Fruit fly (Drosophila melanogaster) whole organism, embryonic: ENCODE data around the gene Sqor.
A peak's percentile ranks its signal among the peaks of the same experiment; 100 is the strongest.

ENCODE experiments used
- Antp ChIP-seq: fragments of 200-800 bp; sonication (Bioruptor generic); optimal IDR thresholded peaks from 3 replicates; lab custom pipeline; 2016; ENCODE audit warnings: missing biosample characterization, missing genetic modification characterization
- BEAF-32 ChIP-seq: fragments of 200-800 bp; sonication (Bioruptor generic); optimal IDR thresholded peaks from 3 replicates; lab custom pipeline; 2017; ENCODE audit warnings: missing biosample characterization, missing genetic modification characterization, mild to moderate bottlenecking, moderate library complexity, missing genetic modification reagents
- CG11085 ChIP-seq: fragments of 200-800 bp; sonication (Bioruptor generic); IDR thresholded peaks from 2 replicates; pipeline ENCODE4 v1.3.6; 2022; ENCODE audit warnings: missing biosample characterization, missing genetic modification characterization
- CG11504 ChIP-seq: fragments of 200-800 bp; sonication (Bioruptor generic); optimal IDR thresholded peaks from 3 replicates; lab custom pipeline; 2019; ENCODE audit warnings: missing biosample characterization, mild to moderate bottlenecking, missing genetic modification characterization, moderate library complexity
- CG12299 ChIP-seq: fragments of 200-800 bp; sonication (Bioruptor generic); optimal IDR thresholded peaks from 2 replicates; lab custom pipeline; 2018; ENCODE audit warnings: missing biosample characterization, mild to moderate bottlenecking, missing genetic modification characterization
- CG12769 ChIP-seq: fragments of 200-800 bp; sonication (Bioruptor generic); optimal IDR thresholded peaks from 2 replicates; lab custom pipeline; 2019; ENCODE audit warnings: missing biosample characterization, mild to moderate bottlenecking, missing genetic modification characterization, moderate library complexity
- CG13287 ChIP-seq: fragments of 200-800 bp; sonication (Bioruptor generic); IDR thresholded peaks from 2 replicates; pipeline ENCODE4 v1.3.6; 2022; ENCODE audit warnings: missing biosample characterization, missing genetic modification characterization; ENCODE audit not compliant: partially characterized antibody
- CG13424 ChIP-seq: fragments of 200-800 bp; sonication (Bioruptor generic); optimal IDR thresholded peaks from 2 replicates; lab custom pipeline; 2019; ENCODE audit warnings: missing biosample characterization, mild to moderate bottlenecking, missing genetic modification characterization, moderate library complexity
- CG14050 ChIP-seq: fragments of 200-800 bp; sonication (Bioruptor generic); IDR thresholded peaks from 3 replicates; pipeline ENCODE4 v1.3.6; 2022; ENCODE audit warnings: missing biosample characterization, missing genetic modification characterization
- CG14667 ChIP-seq: fragments of 200-800 bp; sonication (Bioruptor generic); IDR thresholded peaks from 2 replicates; pipeline ENCODE4 v1.3.6; 2022; ENCODE audit warnings: missing biosample characterization, missing genetic modification characterization
- CG16813 ChIP-seq: fragments of 200-800 bp; sonication (Bioruptor generic); IDR thresholded peaks from 3 replicates; pipeline ENCODE4 v1.3.6; 2022; ENCODE audit warnings: missing biosample characterization, missing genetic modification characterization; ENCODE audit not compliant: partially characterized antibody
- CG16815 ChIP-seq: fragments of 200-800 bp; sonication (Bioruptor generic); optimal IDR thresholded peaks from 3 replicates; lab custom pipeline; 2017; ENCODE audit warnings: missing biosample characterization, mild to moderate bottlenecking, missing genetic modification characterization
- CG17385 ChIP-seq: fragments of 200-800 bp; sonication (Bioruptor generic); optimal IDR thresholded peaks from 3 replicates; lab custom pipeline; 2018; ENCODE audit warnings: missing biosample characterization, mild to moderate bottlenecking, missing genetic modification characterization
- CG17912 ChIP-seq: fragments of 200-800 bp; sonication (Bioruptor generic); optimal IDR thresholded peaks from 2 replicates; lab custom pipeline; 2018; ENCODE audit warnings: missing biosample characterization, mild to moderate bottlenecking, missing genetic modification characterization
- CG2116 ChIP-seq: fragments of 200-800 bp; sonication (Bioruptor generic); optimal IDR thresholded peaks from 3 replicates; lab custom pipeline; 2018; ENCODE audit warnings: missing biosample characterization, mild to moderate bottlenecking, missing genetic modification characterization
- CG2129 ChIP-seq: fragments of 200-800 bp; sonication (Bioruptor generic); IDR thresholded peaks from 2 replicates; pipeline ENCODE4 v1.3.6; 2022; ENCODE audit warnings: missing biosample characterization, missing genetic modification characterization; ENCODE audit not compliant: partially characterized antibody
- CG31365 ChIP-seq: fragments of 200-800 bp; sonication (Bioruptor generic); optimal IDR thresholded peaks from 2 replicates; lab custom pipeline; 2018; ENCODE audit warnings: missing biosample characterization, mild to moderate bottlenecking, missing genetic modification characterization
- CG32767 ChIP-seq: fragments of 200-800 bp; sonication (Bioruptor generic); IDR thresholded peaks from 2 replicates; pipeline ENCODE4 v1.3.6; 2022; ENCODE audit warnings: missing biosample characterization, missing genetic modification characterization
- CG4360 ChIP-seq: fragments of 200-800 bp; sonication (Bioruptor generic); IDR thresholded peaks from 2 replicates; pipeline ENCODE4 v1.3.6; 2022; ENCODE audit warnings: missing biosample characterization, missing genetic modification characterization
- CG8924 ChIP-seq: fragments of 200-800 bp; optimal IDR thresholded peaks from 3 replicates; lab custom pipeline; 2019; ENCODE audit warnings: missing biosample characterization, mild to moderate bottlenecking, missing genetic modification characterization, moderate library complexity
- CG9437 ChIP-seq: fragments of 200-800 bp; sonication (Bioruptor generic); optimal IDR thresholded peaks from 2 replicates; lab custom pipeline; 2018; ENCODE audit warnings: missing biosample characterization, mild to moderate bottlenecking, missing genetic modification characterization
- CHES-1-like ChIP-seq: fragments of 200-800 bp; sonication (Bioruptor generic); optimal IDR thresholded peaks from 2 replicates; lab custom pipeline; 2016; ENCODE audit warnings: missing biosample characterization, missing genetic modification characterization
- CTCF ChIP-seq: fragments of 200-800 bp; sonication (Bioruptor generic); optimal IDR thresholded peaks from 2 replicates; lab custom pipeline; 2017; ENCODE audit warnings: missing biosample characterization, mild to moderate bottlenecking, missing genetic modification characterization, moderate library complexity
- Dip3 ChIP-seq: fragments of 200-800 bp; sonication (Bioruptor generic); optimal IDR thresholded peaks from 3 replicates; lab custom pipeline; 2016; ENCODE audit warnings: missing biosample characterization, missing genetic modification characterization
- Dll ChIP-seq: fragments of 200-800 bp; sonication (Bioruptor generic); IDR thresholded peaks from 4 replicates; pipeline ENCODE4 v1.3.6; 2022; ENCODE audit warnings: missing biosample characterization, missing genetic modification characterization; ENCODE audit not compliant: partially characterized antibody
- Dp ChIP-seq: fragments of 200-800 bp; sonication (Bioruptor generic); optimal IDR thresholded peaks from 2 replicates; lab custom pipeline; 2018; ENCODE audit warnings: missing biosample characterization, mild to moderate bottlenecking, missing genetic modification characterization, moderate library complexity
- HHEX ChIP-seq: fragments of 200-800 bp; sonication (Bioruptor generic); optimal IDR thresholded peaks from 3 replicates; lab custom pipeline; 2017; ENCODE audit warnings: missing biosample characterization, mild to moderate bottlenecking, missing genetic modification characterization, missing genetic modification reagents
- Hsf ChIP-seq: fragments of 200-800 bp; sonication (Bioruptor generic); optimal IDR thresholded peaks from 3 replicates; lab custom pipeline; 2016; ENCODE audit warnings: missing biosample characterization, missing genetic modification characterization
- Myb ChIP-seq: fragments of 200-800 bp; sonication (Bioruptor generic); optimal IDR thresholded peaks from 2 replicates; lab custom pipeline; 2016; ENCODE audit warnings: missing biosample characterization, missing genetic modification characterization
- NC2β ChIP-seq: fragments of 200-800 bp; sonication (Bioruptor generic); optimal IDR thresholded peaks from 2 replicates; lab custom pipeline; 2016; ENCODE audit warnings: missing biosample characterization, missing genetic modification characterization
- Opbp ChIP-seq: fragments of 200-800 bp; sonication (Bioruptor generic); IDR thresholded peaks from 3 replicates; pipeline ENCODE4 v1.3.6; 2022; ENCODE audit warnings: missing biosample characterization, missing genetic modification characterization; ENCODE audit not compliant: partially characterized antibody
- Rfx ChIP-seq: fragments of 200-800 bp; sonication (Bioruptor generic); IDR thresholded peaks from 2 replicates; pipeline ENCODE4 v1.3.6; 2022; ENCODE audit warnings: missing biosample characterization, missing genetic modification characterization
- Six4 ChIP-seq: fragments of 200-800 bp; sonication (Bioruptor generic); optimal IDR thresholded peaks from 2 replicates; lab custom pipeline; 2016; ENCODE audit warnings: missing biosample characterization, missing genetic modification characterization
- Xbp1 ChIP-seq: fragments of 200-800 bp; sonication (Bioruptor generic); optimal IDR thresholded peaks from 3 replicates; lab custom pipeline; 2016; ENCODE audit warnings: missing biosample characterization, mild to moderate bottlenecking, missing genetic modification characterization
- YL-1 ChIP-seq: fragments of 200-800 bp; sonication (Bioruptor generic); optimal IDR thresholded peaks from 3 replicates; lab custom pipeline; 2017; ENCODE audit warnings: missing biosample characterization, mild to moderate bottlenecking, missing genetic modification characterization
- bcd ChIP-seq: fragments of 200-800 bp; sonication (Bioruptor generic); optimal IDR thresholded peaks from 2 replicates; lab custom pipeline; 2017; ENCODE audit warnings: missing biosample characterization, mild to moderate bottlenecking, missing genetic modification characterization
- cad ChIP-seq: fragments of >200 bp; optimal IDR thresholded peaks from 2 replicates; lab custom pipeline; 2017; ENCODE audit warnings: missing biosample characterization, missing genetic modification characterization
- dan ChIP-seq: fragments of 200-800 bp; sonication (Bioruptor generic); IDR thresholded peaks from 2 replicates; pipeline ENCODE4 v1.3.6; 2022; ENCODE audit warnings: missing biosample characterization, missing genetic modification characterization
- dmrt11E ChIP-seq: fragments of 200-800 bp; sonication (Bioruptor generic); optimal IDR thresholded peaks from 3 replicates; lab custom pipeline; 2018; ENCODE audit warnings: missing biosample characterization, mild to moderate bottlenecking, missing genetic modification characterization, moderate library complexity
- fu2 ChIP-seq: fragments of 200-800 bp; sonication (Bioruptor generic); optimal IDR thresholded peaks from 2 replicates; lab custom pipeline; 2016; ENCODE audit warnings: missing biosample characterization, missing genetic modification characterization
- grau ChIP-seq: fragments of 200-800 bp; optimal IDR thresholded peaks from 3 replicates; lab custom pipeline; 2019; ENCODE audit warnings: missing biosample characterization, mild to moderate bottlenecking, missing genetic modification characterization, moderate library complexity
- her ChIP-seq: fragments of 200-800 bp; sonication (Bioruptor generic); optimal IDR thresholded peaks from 2 replicates; lab custom pipeline; 2016; ENCODE audit warnings: missing biosample characterization, missing genetic modification characterization
- knrl ChIP-seq: fragments of 200-800 bp; sonication (Bioruptor generic); IDR thresholded peaks from 3 replicates; pipeline ENCODE4 v1.3.6; 2022; ENCODE audit warnings: missing biosample characterization, missing genetic modification characterization; ENCODE audit not compliant: partially characterized antibody
- lab ChIP-seq: fragments of 200-800 bp; sonication (Bioruptor generic); optimal IDR thresholded peaks from 3 replicates; lab custom pipeline; 2017; ENCODE audit warnings: missing biosample characterization, missing genetic modification characterization, mild to moderate bottlenecking, moderate library complexity, missing genetic modification reagents
- oc ChIP-seq: fragments of 200-800 bp; sonication (Bioruptor generic); optimal IDR thresholded peaks from 2 replicates; lab custom pipeline; 2018; ENCODE audit warnings: missing biosample characterization, mild to moderate bottlenecking, missing genetic modification characterization, moderate library complexity
- phol ChIP-seq: fragments of 200-800 bp; sonication (Bioruptor generic); optimal IDR thresholded peaks from 3 replicates; lab custom pipeline; 2018; ENCODE audit warnings: missing biosample characterization, mild to moderate bottlenecking, missing genetic modification characterization, moderate library complexity
- sens-2 ChIP-seq: fragments of 200-800 bp; sonication (Bioruptor generic); IDR thresholded peaks from 2 replicates; pipeline ENCODE4 v1.3.6; 2022; ENCODE audit warnings: missing biosample characterization, missing genetic modification characterization
- sna ChIP-seq: fragments of 200-800 bp; sonication (Bioruptor generic); IDR thresholded peaks from 2 replicates; pipeline ENCODE4 v1.3.6; 2022; ENCODE audit warnings: missing biosample characterization, missing genetic modification characterization; ENCODE audit not compliant: partially characterized antibody
- sob ChIP-seq: fragments of 200-800 bp; sonication (Bioruptor generic); IDR thresholded peaks from 2 replicates; pipeline ENCODE4 v1.3.6; 2022; ENCODE audit warnings: missing biosample characterization, missing genetic modification characterization
- sqz ChIP-seq: fragments of 200-800 bp; sonication (Bioruptor generic); optimal IDR thresholded peaks from 3 replicates; lab custom pipeline; 2018; ENCODE audit warnings: missing biosample characterization, mild to moderate bottlenecking, missing genetic modification characterization
- z ChIP-seq: fragments of 200-800 bp; sonication (Bioruptor generic); IDR thresholded peaks from 3 replicates; pipeline ENCODE4 v1.3.6; 2022; ENCODE audit warnings: missing biosample characterization, missing genetic modification characterization

The Sqor gene

dm6 chr3L:4227164-4227563 is 12.8 kb upstream of the Sqor start, which contains the start of gene CG46460 (continued):
- no peak for TF ChIP-seq CG17912 (GFP tag; lab: Kevin White, UChicago)
- TF ChIP-seq grau (tag; lab: Kevin White, UChicago), result peak; percentile 21
- TF ChIP-seq z (GFP tag; lab: Robert Waterston, UW), result peak; percentile 81
- TF ChIP-seq CG2129, result no peak
- peak; percentile 1 for TF ChIP-seq her (GFP tag; lab: Kevin White, UChicago)
- TF ChIP-seq Dp (GFP tag; lab: Kevin White, UChicago), result no peak
- 0 out of 4 replicates have a peak, but pooled peaks have one; percentile 22 for TF ChIP-seq Dll
- TF ChIP-seq dan (GFP tag; lab: Robert Waterston, UW), result no peak
- peak; percentile 43 for TF ChIP-seq oc (tag; lab: Kevin White, UChicago)
- no peak for TF ChIP-seq bcd (GFP tag; lab: Kevin White, UChicago)
- TF ChIP-seq CG14667, result no peak
- no peak for TF ChIP-seq sna
- no peak for TF ChIP-seq fu2 (GFP tag; lab: Kevin White, UChicago)
- no peak for TF ChIP-seq CTCF
- 0 out of 2 replicates have a peak, but pooled peaks have one; percentile 13 for TF ChIP-seq sob (GFP tag; lab: Robert Waterston, UW)
- TF ChIP-seq CG4360 (GFP tag; lab: Robert Waterston, UW), result peak; percentile 39; the same call in 1 of the 2 replicates
- TF ChIP-seq Opbp (GFP tag; lab: Robert Waterston, UW), result peak; percentile 43; the same call in 1 of the 3 replicates
- no peak for TF ChIP-seq CG2116
- no peak for TF ChIP-seq BEAF-32 (GFP tag; lab: Kevin White, UChicago)
- TF ChIP-seq CG12769 (tag; lab: Kevin White, UChicago), result peak; percentile 19
- TF ChIP-seq cad (GFP tag; lab: Kevin White, UChicago), result peak; percentile 44
- TF ChIP-seq Antp (GFP tag; lab: Kevin White, UChicago), result no peak
- TF ChIP-seq Dip3 (GFP tag; lab: Kevin White, UChicago), result no peak
- TF ChIP-seq NC2β (GFP tag; lab: Kevin White, UChicago), result no peak
- TF ChIP-seq lab, result peak; percentile 19
- TF ChIP-seq CG8924, result no peak
- TF ChIP-seq CG16813 (GFP tag; lab: Robert Waterston, UW), result 0 out of 3 replicates have a peak, but pooled peaks have one; percentile 32
- TF ChIP-seq phol (tag; lab: Kevin White, UChicago), result no peak
- TF ChIP-seq CHES-1-like (GFP tag; lab: Kevin White, UChicago), result no peak
- TF ChIP-seq CG16815 (GFP tag; lab: Kevin White, UChicago), result no peak
- TF ChIP-seq CG14050 (GFP tag; lab: Robert Waterston, UW), result no peak
- TF ChIP-seq sens-2 (GFP tag; lab: Robert Waterston, UW), result peak; percentile 31; the same call in 1 of the 2 replicates
- no peak for TF ChIP-seq CG9437 (GFP tag; lab: Kevin White, UChicago)
- no peak for TF ChIP-seq Xbp1 (GFP tag; lab: Kevin White, UChicago)
- no peak for TF ChIP-seq Hsf (GFP tag; lab: Kevin White, UChicago)
- TF ChIP-seq YL-1, result no peak
- TF ChIP-seq knrl (GFP tag; lab: Robert Waterston, UW), result no peak
- TF ChIP-seq sqz (GFP tag; lab: Kevin White, UChicago), result no peak
- TF ChIP-seq HHEX (GFP tag; lab: Kevin White, UChicago), result no peak
- no peak for TF ChIP-seq CG11504 (tag; lab: Kevin White, UChicago)
- TF ChIP-seq dmrt11E (tag; lab: Kevin White, UChicago), result no peak
- TF ChIP-seq CG12299, result no peak
- TF ChIP-seq CG17385 (GFP tag; lab: Kevin White, UChicago), result no peak
- no peak for TF ChIP-seq CG31365 (tag; lab: Kevin White, UChicago)
- TF ChIP-seq Six4 (GFP tag; lab: Kevin White, UChicago), result no peak
- TF ChIP-seq CG13287 (GFP tag; lab: Robert Waterston, UW), result peak; percentile 36; the same call in 1 of the 2 replicates
- TF ChIP-seq CG32767 (GFP tag; lab: Robert Waterston, UW), result no peak
- no peak for TF ChIP-seq CG11085 (GFP tag; lab: Robert Waterston, UW)
- peak; percentile 6 for TF ChIP-seq Myb (GFP tag; lab: Kevin White, UChicago)
- TF ChIP-seq Rfx, result 0 out of 2 replicates have a peak, but pooled peaks have one; percentile 12
- no peak for TF ChIP-seq CG13424 (tag; lab: Kevin White, UChicago)
